Worm (Caenorhabditis elegans) whole organism, L2 larva: ENCODE results near the gene crb-1.

Source experiments
- C34F6.9 ChIP-seq: fragments of 150-350 bp; optimal IDR thresholded peaks from 2 replicates; lab custom pipeline; 2014; ENCODE audit warnings: missing biosample characterization, missing genetic modification characterization
- aly-2 ChIP-seq: fragments of 150-350 bp; optimal IDR thresholded peaks from 2 replicates; lab custom pipeline; 2014; ENCODE audit warnings: missing biosample characterization, missing genetic modification characterization
- ama-1 ChIP-seq: fragments of 150-350 bp; optimal IDR thresholded peaks from 2 replicates; lab custom pipeline; 2018; ENCODE audit warnings: inconsistent platforms
- elt-3 ChIP-seq: sonication (generic microtip); optimal IDR thresholded peaks from 2 replicates; lab custom pipeline; 2017; ENCODE audit warnings: missing biosample characterization, missing genetic modification characterization
- lin-13 ChIP-seq: fragments of 150-350 bp; optimal IDR thresholded peaks from 2 replicates; lab custom pipeline; 2014; ENCODE audit warnings: missing biosample characterization, missing genetic modification reagents, missing genetic modification characterization
- nhr-12 ChIP-seq: fragments of 150-350 bp; optimal IDR thresholded peaks from 2 replicates; lab custom pipeline; 2014; ENCODE audit warnings: missing biosample characterization, missing genetic modification characterization
- nhr-129 ChIP-seq: fragments of 150-350 bp; optimal IDR thresholded peaks from 2 replicates; lab custom pipeline; 2014; ENCODE audit warnings: missing biosample characterization, missing genetic modification characterization
- nhr-237 ChIP-seq: fragments of 150-350 bp; optimal IDR thresholded peaks from 2 replicates; lab custom pipeline; 2014; ENCODE audit warnings: missing biosample characterization, missing genetic modification characterization
- nhr-77 ChIP-seq: fragments of 150-350 bp; optimal IDR thresholded peaks from 2 replicates; lab custom pipeline; 2014; ENCODE audit warnings: missing biosample characterization, missing genetic modification characterization

- TF ChIP-seq nhr-237 (tag; lab: Kevin White, UChicago) (no peak), nhr-77 (tag; lab: Kevin White, UChicago) (no peak), elt-3 (tag; lab: Kevin White, UChicago) (no peak), nhr-129 (tag; lab: Kevin White, UChicago) (no peak), C34F6.9 (tag; lab: Kevin White, UChicago) (no peak), ama-1 (lab: Kevin White, UChicago) (no peak), lin-13 (GFP tag; lab: Kevin White, UChicago) (no peak), aly-2 (no peak), nhr-12 (tag; lab: Kevin White, UChicago) (no peak)
These were observed 10.2 kb upstream of the crb-1 start for ce11 chrX:17423894-17424594.
